Worm (Caenorhabditis elegans) whole organism, young adult: ENCODE measurements around the gene rpl-29.

Experiments used
- F39B2.1 ChIP-seq: fragments of 200-800 bp; sonication (Bioruptor generic); IDR thresholded peaks from 2 replicates; pipeline ENCODE4 v1.3.6; 2022; ENCODE audit warnings: missing genetic modification reagents, missing genetic modification characterization, missing compliant biosample characterization
- F49E8.2 ChIP-seq: sonication (generic microtip); optimal IDR thresholded peaks from 3 replicates; lab custom pipeline; 2017; ENCODE audit warnings: missing genetic modification characterization, mild to moderate bottlenecking, missing compliant biosample characterization, antibody characterized with exemption, moderate library complexity; ENCODE audit not compliant: insufficient read depth
- F52B5.7 ChIP-seq: sonication (generic microtip); optimal IDR thresholded peaks from 2 replicates; lab custom pipeline; 2016; ENCODE audit warnings: mild to moderate bottlenecking, missing genetic modification characterization, missing compliant biosample characterization
- F57C9.4 ChIP-seq: sonication (generic microtip); optimal IDR thresholded peaks from 2 replicates; lab custom pipeline; 2017; ENCODE audit warnings: mild to moderate bottlenecking, missing genetic modification characterization, missing compliant biosample characterization
- T07F8.4 ChIP-seq: sonication (generic microtip); optimal IDR thresholded peaks from 2 replicates; lab custom pipeline; 2016; ENCODE audit warnings: mild to moderate bottlenecking, missing genetic modification characterization, moderate library complexity, missing compliant biosample characterization
- Y95B8A.8 ChIP-seq: fragments of 200-800 bp; sonication (Bioruptor generic); IDR thresholded peaks from 2 replicates; pipeline ENCODE4 v1.3.6; 2022; ENCODE audit warnings: missing genetic modification reagents, missing genetic modification characterization, missing compliant biosample characterization
- ZK185.1 ChIP-seq: sonication (generic microtip); optimal IDR thresholded peaks from 2 replicates; lab custom pipeline; 2016; ENCODE audit warnings: mild to moderate bottlenecking, missing genetic modification characterization, missing compliant biosample characterization; ENCODE audit not compliant: poor library complexity, severe bottlenecking
- aptf-2 ChIP-seq: fragments of 200-800 bp; sonication (Bioruptor generic); conservative IDR thresholded peaks from 2 replicates; pipeline ENCODE4 v1.3.6; 2022; ENCODE audit warnings: missing genetic modification reagents, missing genetic modification characterization, missing compliant biosample characterization
- bed-2 ChIP-seq: fragments of 200-800 bp; sonication (Bioruptor generic); IDR thresholded peaks from 2 replicates; pipeline ENCODE4 v1.3.6; 2022; ENCODE audit warnings: missing genetic modification reagents, missing genetic modification characterization, missing compliant biosample characterization
- ccch-3 ChIP-seq: fragments of 200-800 bp; sonication (Bioruptor generic); optimal IDR thresholded peaks from 2 replicates; lab custom pipeline; 2018; ENCODE audit warnings: mild to moderate bottlenecking, missing genetic modification characterization, missing compliant biosample characterization
- cebp-2 ChIP-seq: fragments of 200-800 bp; sonication (Bioruptor generic); IDR thresholded peaks from 2 replicates; pipeline ENCODE4 v1.3.6; 2022; ENCODE audit warnings: missing genetic modification characterization, missing compliant biosample characterization
- ceh-40 ChIP-seq: fragments of 200-800 bp; sonication (Bioruptor generic); IDR thresholded peaks from 2 replicates; pipeline ENCODE4 v1.3.6; 2022; ENCODE audit warnings: missing genetic modification characterization, missing compliant biosample characterization
- ceh-58 ChIP-seq: fragments of 200-800 bp; sonication (Bioruptor generic); IDR thresholded peaks from 2 replicates; pipeline ENCODE4 v1.3.6; 2022; ENCODE audit warnings: missing genetic modification characterization, missing compliant biosample characterization
- dox-1 ChIP-seq: fragments of 200-800 bp; sonication (Bioruptor generic); IDR thresholded peaks from 2 replicates; pipeline ENCODE4 v1.3.6; 2022; ENCODE audit warnings: missing genetic modification reagents, missing genetic modification characterization, missing compliant biosample characterization
- egl-44 ChIP-seq: fragments of 200-800 bp; sonication (Bioruptor generic); IDR thresholded peaks from 2 replicates; pipeline ENCODE4 v1.3.6; 2022; ENCODE audit warnings: missing genetic modification reagents, missing genetic modification characterization, missing compliant biosample characterization
- egrh-3 ChIP-seq: fragments of 200-800 bp; sonication (Bioruptor generic); IDR thresholded peaks from 2 replicates; pipeline ENCODE4 v1.3.6; 2022; ENCODE audit warnings: missing genetic modification reagents, missing genetic modification characterization, missing compliant biosample characterization
- ekl-4 ChIP-seq: fragments of 200-800 bp; sonication (Bioruptor generic); IDR thresholded peaks from 2 replicates; pipeline ENCODE4 v1.3.6; 2022; ENCODE audit warnings: missing genetic modification reagents, missing genetic modification characterization, missing compliant biosample characterization
- ets-4 ChIP-seq: fragments of 200-800 bp; sonication (Bioruptor generic); optimal IDR thresholded peaks from 2 replicates; lab custom pipeline; 2018; ENCODE audit warnings: mild to moderate bottlenecking, missing genetic modification characterization, missing compliant biosample characterization
- hrde-1 ChIP-seq: sonication (generic microtip); optimal IDR thresholded peaks from 2 replicates; lab custom pipeline; 2016; ENCODE audit warnings: missing genetic modification characterization, mild to moderate bottlenecking, missing compliant biosample characterization, moderate library complexity, missing genotype, missing genetic modification reagents, borderline replicate concordance
- hsf-1 ChIP-seq: fragments of 200-800 bp; sonication (Bioruptor generic); IDR thresholded peaks from 2 replicates; pipeline ENCODE4 v1.3.6; 2022; ENCODE audit warnings: missing genetic modification reagents, missing genetic modification characterization, missing compliant biosample characterization
- lin-26 ChIP-seq: fragments of 200-800 bp; sonication (Bioruptor generic); IDR thresholded peaks from 2 replicates; pipeline ENCODE4 v1.3.6; 2022; ENCODE audit warnings: missing genetic modification reagents, missing genetic modification characterization, missing compliant biosample characterization
- lsl-1 ChIP-seq: fragments of 200-800 bp; sonication (Bioruptor generic); optimal IDR thresholded peaks from 2 replicates; lab custom pipeline; 2018; ENCODE audit warnings: mild to moderate bottlenecking, missing genetic modification characterization, moderate library complexity, missing compliant biosample characterization
- lsy-27 ChIP-seq: sonication (generic microtip); optimal IDR thresholded peaks from 2 replicates; lab custom pipeline; 2017; ENCODE audit warnings: missing genetic modification characterization, mild to moderate bottlenecking, missing compliant biosample characterization, antibody characterized with exemption, missing genotype, borderline replicate concordance; ENCODE audit not compliant: insufficient read depth
- madf-3 ChIP-seq: fragments of 200-800 bp; sonication (Bioruptor generic); IDR thresholded peaks from 2 replicates; pipeline ENCODE4 v1.3.6; 2022; ENCODE audit warnings: missing genetic modification reagents, missing genetic modification characterization, missing compliant biosample characterization
- madf-6 ChIP-seq: fragments of 200-800 bp; sonication (Bioruptor generic); IDR thresholded peaks from 2 replicates; pipeline ENCODE4 v1.3.6; 2022; ENCODE audit warnings: missing genetic modification reagents, missing genetic modification characterization, missing compliant biosample characterization
- mcd-1 ChIP-seq: fragments of 200-800 bp; sonication (Bioruptor generic); IDR thresholded peaks from 2 replicates; pipeline ENCODE4 v1.3.6; 2022; ENCODE audit warnings: missing genetic modification reagents, missing genetic modification characterization, missing compliant biosample characterization
- mes-4 ChIP-seq: sonication (generic microtip); optimal IDR thresholded peaks from 2 replicates; lab custom pipeline; 2016; ENCODE audit warnings: missing genotype, missing genetic modification characterization, missing compliant biosample characterization
- mxl-1 ChIP-seq: sonication (generic microtip); optimal IDR thresholded peaks from 2 replicates; lab custom pipeline; 2016; ENCODE audit warnings: missing genetic modification characterization, missing compliant biosample characterization
- nfya-2 ChIP-seq: fragments of 200-800 bp; sonication (Bioruptor generic); IDR thresholded peaks from 2 replicates; pipeline ENCODE4 v1.3.6; 2022; ENCODE audit warnings: missing genetic modification reagents, missing genetic modification characterization, missing compliant biosample characterization
- nhr-90 ChIP-seq: sonication (generic microtip); optimal IDR thresholded peaks from 2 replicates; lab custom pipeline; 2016; ENCODE audit warnings: missing genotype, mild to moderate bottlenecking, missing genetic modification characterization, missing compliant biosample characterization
- pha-4 ChIP-seq: fragments of 150-350 bp; sonication (generic microtip); optimal IDR thresholded peaks from 2 replicates; lab custom pipeline; 2014; ENCODE audit warnings: missing biosample characterization, missing genetic modification reagents, missing genetic modification characterization
- rcor-1 ChIP-seq: fragments of 200-800 bp; sonication (Bioruptor generic); IDR thresholded peaks from 2 replicates; pipeline ENCODE4 v1.3.6; 2022; ENCODE audit warnings: missing genetic modification reagents, missing genetic modification characterization, missing compliant biosample characterization
- rec-8 ChIP-seq, 2 experiments: sonication (generic microtip); optimal IDR thresholded peaks; 2 replicates each; lab custom pipeline; 2016; ENCODE audit warnings: mild to moderate bottlenecking in 2 of 2, missing genetic modification characterization in 2 of 2, missing genetic modification reagents in 2 of 2, missing genotype in 2 of 2, missing biosample characterization in 1 of 2, missing compliant biosample characterization in 1 of 2, moderate library complexity in 1 of 2
- repo-1 ChIP-seq: sonication (generic microtip); optimal IDR thresholded peaks from 2 replicates; lab custom pipeline; 2017; ENCODE audit warnings: mild to moderate bottlenecking, missing genetic modification characterization, missing compliant biosample characterization
- rpc-1 ChIP-seq, 2 experiments: fragments of 150-350 bp in 1 of 2; sonication (generic microtip) in 1 of 2; optimal IDR thresholded peaks; 2 replicates each; lab custom pipeline; 2014 to 2018; ENCODE audit warnings: missing biosample characterization in 1 of 2, missing genetic modification characterization in 1 of 2, missing genetic modification reagents in 1 of 2, missing genotype in 1 of 2
- sea-2 ChIP-seq: fragments of 200-800 bp; sonication (Bioruptor generic); IDR thresholded peaks from 2 replicates; pipeline ENCODE4 v1.3.6; 2022; ENCODE audit warnings: missing genetic modification characterization, missing compliant biosample characterization
- snpc-1.3 ChIP-seq: sonication (generic microtip); optimal IDR thresholded peaks from 2 replicates; lab custom pipeline; 2017; ENCODE audit warnings: missing genetic modification characterization, mild to moderate bottlenecking, missing compliant biosample characterization, antibody characterized with exemption, moderate library complexity, missing genotype, missing genetic modification reagents; ENCODE audit not compliant: insufficient read depth
- tbp1 ChIP-seq: fragments of 200-800 bp; sonication (Bioruptor generic); optimal IDR thresholded peaks from 2 replicates; lab custom pipeline; 2018; ENCODE audit warnings: mild to moderate bottlenecking, missing genetic modification characterization, missing compliant biosample characterization
- unc-62 ChIP-seq: fragments of 150-350 bp; optimal IDR thresholded peaks from 2 replicates; lab custom pipeline; 2014; ENCODE audit warnings: missing biosample characterization, missing genetic modification reagents, missing genetic modification characterization
- xnd-1 ChIP-seq: sonication (generic microtip); optimal IDR thresholded peaks from 2 replicates; lab custom pipeline; 2016; ENCODE audit warnings: missing genotype, missing genetic modification reagents, missing genetic modification characterization, missing compliant biosample characterization
- zfh-2 ChIP-seq: fragments of 200-800 bp; sonication (Bioruptor generic); conservative IDR thresholded peaks from 2 replicates; pipeline ENCODE4 v1.3.6; 2022; ENCODE audit warnings: missing genetic modification reagents, missing genetic modification characterization, missing compliant biosample characterization
- zim-3 ChIP-seq: sonication (generic microtip); optimal IDR thresholded peaks from 2 replicates; lab custom pipeline; 2017; ENCODE audit warnings: mild to moderate bottlenecking, missing genetic modification characterization, moderate library complexity, missing compliant biosample characterization
- ztf-18 ChIP-seq: sonication (generic microtip); optimal IDR thresholded peaks from 2 replicates; lab custom pipeline; 2016; ENCODE audit warnings: missing genotype, mild to moderate bottlenecking, missing genetic modification characterization, missing compliant biosample characterization
- ztf-22 ChIP-seq: fragments of 200-800 bp; sonication (Bioruptor generic); optimal IDR thresholded peaks from 2 replicates; lab custom pipeline; 2018; ENCODE audit warnings: mild to moderate bottlenecking, missing genetic modification characterization, moderate library complexity, missing compliant biosample characterization
- ztf-26 ChIP-seq: sonication (generic microtip); optimal IDR thresholded peaks from 2 replicates; lab custom pipeline; 2017; ENCODE audit warnings: missing genetic modification characterization, missing compliant biosample characterization
- ztf-3 ChIP-seq: fragments of 200-800 bp; sonication (Bioruptor generic); optimal IDR thresholded peaks from 2 replicates; lab custom pipeline; 2018; ENCODE audit warnings: mild to moderate bottlenecking, missing genetic modification characterization, missing compliant biosample characterization

rpl-29 gene

ce11 chrIV:13882573-13882972, 548 bp downstream of the rpl-29 start, which contains the start of gene thoc-7 (continued):
- no peak for TF ChIP-seq ets-4 (GFP tag; lab: Kevin White, UChicago)
- no peak for TF ChIP-seq ZK185.1 (tag; lab: Kevin White, UChicago)
- TF ChIP-seq F52B5.7 (tag; lab: Kevin White, UChicago) = peak; percentile 15
- TF ChIP-seq tbp1 (GFP tag; lab: Kevin White, UChicago) = peak; percentile 71
- 0 out of 2 replicates have a peak, but pooled peaks have one; percentile 21 for TF ChIP-seq bed-2 (GFP tag; lab: Robert Waterston, UW)
- TF ChIP-seq T07F8.4 (tag; lab: Kevin White, UChicago) = no peak
- no peak for TF ChIP-seq F57C9.4 (tag; lab: Kevin White, UChicago)
- no peak for TF ChIP-seq egrh-3 (GFP tag; lab: Robert Waterston, UW)
- TF ChIP-seq mes-4 (tag; lab: Kevin White, UChicago) = no peak
- TF ChIP-seq hrde-1 (tag; lab: Kevin White, UChicago) = peak; percentile 50
- 0 out of 2 replicates have a peak, but pooled peaks have one; percentile 60 for TF ChIP-seq nfya-2 (GFP tag; lab: Robert Waterston, UW)
- no peak for TF ChIP-seq unc-62 (GFP tag; lab: Kevin White, UChicago)
- no peak for TF ChIP-seq ztf-22 (GFP tag; lab: Kevin White, UChicago)
- no peak for TF ChIP-seq aptf-2 (GFP tag; lab: Robert Waterston, UW)
- peak; percentile 75 for TF ChIP-seq madf-3
- no peak for TF ChIP-seq nhr-90 (tag; lab: Kevin White, UChicago)
- TF ChIP-seq rec-8 (tag; optimal IDR thresholded peaks at IDR 0.05; lab: Kevin White, UChicago) = peak in 1 of 2 experiments; percentile 13
- TF ChIP-seq ztf-3 (GFP tag; lab: Kevin White, UChicago) = no peak
- peak; percentile 19 for TF ChIP-seq mxl-1 (tag; lab: Kevin White, UChicago)
- TF ChIP-seq snpc-1.3 (tag; lab: Kevin White, UChicago) = peak; percentile 41
- TF ChIP-seq mcd-1 (GFP tag; lab: Robert Waterston, UW) = peak; percentile 37
- TF ChIP-seq ekl-4 = peak; percentile 86; the same call in 1 of the 2 replicates
- TF ChIP-seq lsl-1 (GFP tag; lab: Kevin White, UChicago) = peak; percentile 53
- peak; percentile 90; the same call in 1 of the 2 replicates for TF ChIP-seq cebp-2 (GFP tag; lab: Robert Waterston, UW)
- TF ChIP-seq dox-1 = peak; percentile 32; the same call in 1 of the 2 replicates
- TF ChIP-seq rcor-1 = peak; percentile 71
- TF ChIP-seq ztf-26 (tag; lab: Kevin White, UChicago) = no peak
- 0 out of 2 replicates have a peak, but pooled peaks have one; percentile 5 for TF ChIP-seq Y95B8A.8 (GFP tag; lab: Robert Waterston, UW)
- peak; percentile 84 for TF ChIP-seq F49E8.2 (tag; lab: Kevin White, UChicago)
- peak; percentile 35 for TF ChIP-seq repo-1 (tag; lab: Kevin White, UChicago)
- 0 out of 2 replicates have a peak, but pooled peaks have one; percentile 13 for TF ChIP-seq zfh-2 (GFP tag; lab: Robert Waterston, UW)
- no peak for TF ChIP-seq lsy-27
- TF ChIP-seq zim-3 = peak; percentile 21
- peak; percentile 86 for TF ChIP-seq madf-6
- TF ChIP-seq sea-2 (GFP tag; lab: Robert Waterston, UW) = no peak
- TF ChIP-seq rpc-1 (optimal IDR thresholded peaks at IDR 0.05; lab: Kevin White, UChicago) = no peak
- no peak for TF ChIP-seq rpc-1 (tag; optimal IDR thresholded peaks at IDR 0.05; lab: Kevin White, UChicago)
- TF ChIP-seq ceh-58 = peak; percentile 89; the same call in 1 of the 2 replicates
- TF ChIP-seq ccch-3 (GFP tag; lab: Kevin White, UChicago) = no peak
- peak; percentile 90 for TF ChIP-seq F39B2.1 (GFP tag; lab: Robert Waterston, UW)
- peak; percentile 80 for TF ChIP-seq hsf-1 (GFP tag; lab: Robert Waterston, UW)
- TF ChIP-seq ceh-40 (GFP tag; lab: Robert Waterston, UW) = 0 out of 2 replicates have a peak, but pooled peaks have one; percentile 52
- peak; percentile 24 for TF ChIP-seq xnd-1 (tag; lab: Kevin White, UChicago)
- no peak for TF ChIP-seq pha-4
- TF ChIP-seq ztf-18 (tag; lab: Kevin White, UChicago) = peak; percentile 36
- TF ChIP-seq egl-44 = no peak
- 0 out of 2 replicates have a peak, but pooled peaks have one; percentile 57 for TF ChIP-seq lin-26 (GFP tag; lab: Robert Waterston, UW)
